Worm (Caenorhabditis elegans): ENCODE results near the gene tag-124.

tag-124 gene

DNA sequence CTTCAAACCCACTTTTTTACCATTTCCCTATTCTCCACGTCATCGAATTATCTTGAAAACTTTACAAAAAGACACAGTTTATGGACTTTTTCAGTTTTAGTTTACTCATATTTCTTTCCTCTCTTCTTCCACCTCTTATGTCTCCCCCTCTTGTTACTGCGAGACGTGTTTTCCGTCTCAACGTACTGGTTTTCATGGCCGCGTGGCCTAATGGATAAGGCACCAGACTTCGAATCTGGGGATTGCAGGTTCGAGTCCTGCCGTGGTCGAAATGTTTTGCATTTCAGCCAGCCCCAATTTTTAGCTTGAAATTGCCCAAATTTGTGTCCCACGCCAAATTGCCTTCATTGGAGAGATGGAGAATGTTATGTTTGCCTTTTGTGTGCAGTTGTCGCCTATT is 25.0 kb upstream of the tag-124 start (continued):
- TF ChIP-seq dpl-1 (GFP tag; optimal IDR thresholded peaks at IDR 0.05) (peak in 2 of 3 experiments; percentile 6 to 27), ama-1 (optimal IDR thresholded peaks at IDR 0.05) (no peak), nhr-77 (tag; optimal IDR thresholded peaks at IDR 0.05) (peak; percentile 17)

- TF ChIP-seq unc-130 (tag; optimal IDR thresholded peaks at IDR 0.05) (no peak), fkh-4 (tag; optimal IDR thresholded peaks at IDR 0.05; ENCODE audit: borderline replicate concordance) (no peak), lin-13 (GFP tag; optimal IDR thresholded peaks at IDR 0.05) (no peak), lsy-2 (tag; optimal IDR thresholded peaks at IDR 0.05) (peak in 1 of 2 experiments; percentile 32), irx-1 (tag; optimal IDR thresholded peaks at IDR 0.05) (no peak), ceh-82 (tag; optimal IDR thresholded peaks at IDR 0.05) (no peak), sox-4 (tag; optimal IDR thresholded peaks at IDR 0.05) (no peak), vab-15 (tag; optimal IDR thresholded peaks at IDR 0.05) (no peak), C04F5.9 (tag; optimal IDR thresholded peaks at IDR 0.05) (no peak), mdl-1 (tag; optimal IDR thresholded peaks at IDR 0.05) (no peak), mep-1 (tag; optimal IDR thresholded peaks at IDR 0.05) (peak; percentile 2), snu-23 (GFP tag; optimal IDR thresholded peaks at IDR 0.05) (peak; percentile 71), nhr-237 (tag; optimal IDR thresholded peaks at IDR 0.05) (no peak), tlp-1 (tag; optimal IDR thresholded peaks at IDR 0.05) (no peak), aly-2 (tag; optimal IDR thresholded peaks at IDR 0.05) (no peak), nhr-76 (tag; optimal IDR thresholded peaks at IDR 0.05) (no peak), unc-62 (GFP tag; optimal IDR thresholded peaks at IDR 0.05) (no peak), fkh-10 (GFP tag; optimal IDR thresholded peaks at IDR 0.05) (no peak), Y116A8C.19 (tag; optimal IDR thresholded peaks at IDR 0.05; ENCODE audit: borderline replicate concordance) (no peak), grh-1 (GFP tag; IDR thresholded peaks at IDR 0.05) (peak; percentile 47; the same call in 1 of the 2 replicates), mab-9 (GFP tag; IDR thresholded peaks at IDR 0.05) (no peak), unc-98 (GFP tag; IDR thresholded peaks at IDR 0.05) (no peak), ceh-90 (tag; optimal IDR thresholded peaks at IDR 0.05) (no peak), F16B12.6 (tag; optimal IDR thresholded peaks at IDR 0.05) (no peak), lin-35 (GFP tag; optimal IDR thresholded peaks at IDR 0.05) (peak in 1 of 2 experiments; percentile 24), sptf-1 (tag; optimal IDR thresholded peaks at IDR 0.05) (no peak), nhr-12 (tag; optimal IDR thresholded peaks at IDR 0.05) (no peak), alr-1 (tag; optimal IDR thresholded peaks at IDR 0.05; ENCODE audit: borderline replicate concordance) (no peak), efl-1 (optimal IDR thresholded peaks at IDR 0.05) (no peak), efl-1 (GFP tag; optimal IDR thresholded peaks at IDR 0.05 in 1 of 2) (peak in 1 of 2 experiments; percentile 59), ztf-4 (tag; optimal IDR thresholded peaks at IDR 0.05) (no peak), jun-1 (tag; optimal IDR thresholded peaks at IDR 0.05) (no peak), lin-14 (GFP tag; optimal IDR thresholded peaks at IDR 0.05) (peak; percentile 67), dsc-1 (tag; optimal IDR thresholded peaks at IDR 0.05) (no peak), nhr-71 (tag; optimal IDR thresholded peaks at IDR 0.05) (peak; percentile 25), ceh-63 (GFP tag; optimal IDR thresholded peaks at IDR 0.05) (no peak), egl-27 (tag; optimal IDR thresholded peaks at IDR 0.05) (no peak), nhr-85 (tag) (peak; percentile 80), nhr-90 (tag; optimal IDR thresholded peaks at IDR 0.05; ENCODE audit: poor library complexity) (peak; percentile 51), isw-1 (GFP tag; IDR thresholded peaks at IDR 0.05) (no peak), elt-2 (tag; optimal IDR thresholded peaks at IDR 0.05) (no peak), nhr-84 (tag; optimal IDR thresholded peaks at IDR 0.05) (no peak), fkh-8 (tag; optimal IDR thresholded peaks at IDR 0.05) (no peak), hlh-4 (tag; optimal IDR thresholded peaks at IDR 0.05) (no peak), lin-15B (tag; optimal IDR thresholded peaks at IDR 0.05) (no peak), mef-2 (tag; optimal IDR thresholded peaks at IDR 0.05) (no peak), nhr-28 (tag; optimal IDR thresholded peaks at IDR 0.05) (no peak), nhr-20 (tag; optimal IDR thresholded peaks at IDR 0.05) (peak; percentile 72), elt-3 (tag; optimal IDR thresholded peaks at IDR 0.05) (peak in 1 of 6 experiments; percentile 52), zip-4 (GFP tag; optimal IDR thresholded peaks at IDR 0.05) (no peak)
Observed at ce11 chrII:9573412-9573811, 17.7 kb upstream of the tag-124 start.
